Fruit fly (Drosophila melanogaster) whole organism, embryonic: ENCODE results near the gene hop.
A peak's percentile ranks its signal among the peaks of the same experiment; 100 is the strongest.

Experiments
- CG10366 ChIP-seq: fragments of 200-800 bp; sonication (Bioruptor generic); IDR thresholded peaks from 2 replicates; pipeline ENCODE4 v1.3.6; 2022; ENCODE audit warnings: missing biosample characterization, missing genetic modification characterization
- CG10654 ChIP-seq: fragments of 200-800 bp; sonication (Bioruptor generic); optimal IDR thresholded peaks from 2 replicates; lab custom pipeline; 2016; ENCODE audit warnings: missing biosample characterization, missing genetic modification characterization
- CG11560 ChIP-seq: fragments of 200-800 bp; sonication (Bioruptor generic); IDR thresholded peaks from 3 replicates; pipeline ENCODE4 v1.3.6; 2022; ENCODE audit warnings: missing biosample characterization, missing genetic modification characterization
- CG12744 ChIP-seq: fragments of 200-800 bp; sonication (Bioruptor generic); optimal IDR thresholded peaks from 2 replicates; lab custom pipeline; 2016; ENCODE audit warnings: missing biosample characterization, missing genetic modification characterization
- CG13287 ChIP-seq: fragments of 200-800 bp; sonication (Bioruptor generic); IDR thresholded peaks from 2 replicates; pipeline ENCODE4 v1.3.6; 2022; ENCODE audit warnings: missing biosample characterization, missing genetic modification characterization; ENCODE audit not compliant: partially characterized antibody
- CG15073 ChIP-seq: fragments of 200-800 bp; sonication (Bioruptor generic); optimal IDR thresholded peaks from 2 replicates; lab custom pipeline; 2016; ENCODE audit warnings: missing biosample characterization, missing genetic modification characterization
- CG1602 ChIP-seq: fragments of 200-800 bp; sonication (Bioruptor generic); optimal IDR thresholded peaks from 3 replicates; lab custom pipeline; 2016; ENCODE audit warnings: missing biosample characterization, missing genetic modification characterization
- CG17359 ChIP-seq: fragments of 200-800 bp; sonication (Bioruptor generic); optimal IDR thresholded peaks from 3 replicates; lab custom pipeline; 2018; ENCODE audit warnings: missing biosample characterization, mild to moderate bottlenecking, missing genetic modification characterization, moderate library complexity
- CG1832 ChIP-seq: fragments of 200-800 bp; sonication (Bioruptor generic); optimal IDR thresholded peaks from 2 replicates; lab custom pipeline; 2017; ENCODE audit warnings: missing biosample characterization, mild to moderate bottlenecking, missing genetic modification characterization, inconsistent platforms
- CG2129 ChIP-seq: fragments of 200-800 bp; sonication (Bioruptor generic); IDR thresholded peaks from 2 replicates; pipeline ENCODE4 v1.3.6; 2022; ENCODE audit warnings: missing biosample characterization, missing genetic modification characterization; ENCODE audit not compliant: partially characterized antibody
- CG3281 ChIP-seq: fragments of 200-800 bp; sonication (Bioruptor generic); optimal IDR thresholded peaks from 3 replicates; lab custom pipeline; 2017; ENCODE audit warnings: missing biosample characterization, mild to moderate bottlenecking, missing genetic modification characterization
- CG33213 ChIP-seq: fragments of 200-800 bp; sonication (Bioruptor generic); optimal IDR thresholded peaks from 3 replicates; lab custom pipeline; 2016; ENCODE audit warnings: missing biosample characterization, missing genetic modification characterization
- CG3995 ChIP-seq: fragments of 200-800 bp; sonication (Bioruptor generic); optimal IDR thresholded peaks from 3 replicates; lab custom pipeline; 2016; ENCODE audit warnings: missing biosample characterization, missing genetic modification characterization
- CG4820 ChIP-seq: fragments of 200-800 bp; sonication (Bioruptor generic); optimal IDR thresholded peaks from 3 replicates; lab custom pipeline; 2016; ENCODE audit warnings: missing biosample characterization, missing genetic modification characterization
- CG6689 ChIP-seq: fragments of 200-800 bp; sonication (Bioruptor generic); IDR thresholded peaks from 2 replicates; pipeline ENCODE4 v1.3.6; 2022; ENCODE audit warnings: missing biosample characterization, missing genetic modification characterization
- CG7357 ChIP-seq: fragments of 200-800 bp; sonication (Bioruptor generic); IDR thresholded peaks from 3 replicates; pipeline ENCODE4 v1.3.6; 2022; ENCODE audit warnings: missing biosample characterization, missing genetic modification characterization
- CG7556 ChIP-seq: fragments of 200-800 bp; sonication (Bioruptor generic); optimal IDR thresholded peaks from 2 replicates; lab custom pipeline; 2017; ENCODE audit warnings: missing biosample characterization, mild to moderate bottlenecking, missing genetic modification characterization
- CG7786 ChIP-seq: fragments of 200-800 bp; sonication (Bioruptor generic); optimal IDR thresholded peaks from 2 replicates; lab custom pipeline; 2016; ENCODE audit warnings: missing biosample characterization, missing genetic modification characterization
- CG8388 ChIP-seq: fragments of 200-800 bp; sonication (Bioruptor generic); optimal IDR thresholded peaks from 2 replicates; lab custom pipeline; 2019; ENCODE audit warnings: missing biosample characterization, mild to moderate bottlenecking, missing genetic modification characterization, moderate library complexity
- Dek ChIP-seq: fragments of 200-800 bp; sonication (Bioruptor generic); optimal IDR thresholded peaks from 3 replicates; lab custom pipeline; 2019; ENCODE audit warnings: missing biosample characterization, mild to moderate bottlenecking, missing genetic modification characterization, moderate library complexity
- Ets97D ChIP-seq: fragments of 200-800 bp; sonication (Bioruptor generic); optimal IDR thresholded peaks from 3 replicates; lab custom pipeline; 2016; ENCODE audit warnings: missing biosample characterization, missing genetic modification characterization
- Fer3 ChIP-seq: fragments of 200-800 bp; sonication (Bioruptor generic); optimal IDR thresholded peaks from 2 replicates; lab custom pipeline; 2018; ENCODE audit warnings: missing biosample characterization, mild to moderate bottlenecking, missing genetic modification characterization, moderate library complexity
- Hey ChIP-seq: fragments of 200-800 bp; sonication (Bioruptor generic); optimal IDR thresholded peaks from 3 replicates; lab custom pipeline; 2018; ENCODE audit warnings: missing biosample characterization, mild to moderate bottlenecking, missing genetic modification characterization
- Mes4 ChIP-seq: fragments of 200-800 bp; sonication (Bioruptor generic); optimal IDR thresholded peaks from 2 replicates; lab custom pipeline; 2016; ENCODE audit warnings: missing biosample characterization, missing genetic modification characterization
- Ravus ChIP-seq: fragments of 200-800 bp; sonication (Bioruptor generic); IDR thresholded peaks from 2 replicates; pipeline ENCODE4 v1.3.6; 2022; ENCODE audit warnings: missing biosample characterization, missing genetic modification characterization
- Trl ChIP-seq, 3 experiments: fragments of >200 bp in 2 of 3; fragments of 200-800 bp in 1 of 3; sonication (Bioruptor generic) in 1 of 3; optimal IDR thresholded peaks; 2 replicates in 1 of 3; 3 replicates in 2 of 3; lab custom pipeline; 2016 to 2017; ENCODE audit warnings: missing biosample characterization in 1 of 3, missing genetic modification characterization in 1 of 3
- cg ChIP-seq: fragments of 200-800 bp; sonication (Bioruptor generic); optimal IDR thresholded peaks from 3 replicates; lab custom pipeline; 2019; ENCODE audit warnings: missing biosample characterization, mild to moderate bottlenecking, missing genetic modification characterization, moderate library complexity
- chinmo ChIP-seq: fragments of 200-800 bp; sonication (Bioruptor generic); IDR thresholded peaks from 4 replicates; pipeline ENCODE4 v1.3.6; 2022; ENCODE audit warnings: missing biosample characterization, missing genetic modification characterization; ENCODE audit not compliant: partially characterized antibody
- dan ChIP-seq: fragments of 200-800 bp; sonication (Bioruptor generic); IDR thresholded peaks from 2 replicates; pipeline ENCODE4 v1.3.6; 2022; ENCODE audit warnings: missing biosample characterization, missing genetic modification characterization
- fd102C ChIP-seq: fragments of 200-800 bp; sonication (Bioruptor generic); optimal IDR thresholded peaks from 2 replicates; lab custom pipeline; 2018; ENCODE audit warnings: missing biosample characterization, mild to moderate bottlenecking, missing genetic modification characterization, moderate library complexity
- her ChIP-seq: fragments of 200-800 bp; sonication (Bioruptor generic); optimal IDR thresholded peaks from 2 replicates; lab custom pipeline; 2016; ENCODE audit warnings: missing biosample characterization, missing genetic modification characterization
- jumu ChIP-seq: fragments of 200-800 bp; sonication (Bioruptor generic); optimal IDR thresholded peaks from 3 replicates; lab custom pipeline; 2016; ENCODE audit warnings: missing biosample characterization, missing genetic modification characterization
- kni ChIP-seq: fragments of 200-800 bp; sonication (Bioruptor generic); optimal IDR thresholded peaks from 3 replicates; lab custom pipeline; 2017; ENCODE audit warnings: mild to moderate bottlenecking, missing biosample characterization, missing genetic modification reagents, missing genetic modification characterization
- lilli ChIP-seq: fragments of 200-800 bp; sonication (Bioruptor generic); optimal IDR thresholded peaks from 3 replicates; lab custom pipeline; 2016; ENCODE audit warnings: missing biosample characterization, missing genetic modification characterization
- lola ChIP-seq, 3 experiments: fragments of >200 bp in 2 of 3; fragments of 200-800 bp in 1 of 3; sonication (Bioruptor generic) in 1 of 3; optimal IDR thresholded peaks; 2 replicates each; lab custom pipeline; 2017 to 2019; ENCODE audit warnings: missing biosample characterization in 3 of 3, missing genetic modification characterization in 3 of 3, mild to moderate bottlenecking in 1 of 3, moderate library complexity in 1 of 3
- nmo ChIP-seq: fragments of 200-800 bp; sonication (Bioruptor generic); optimal IDR thresholded peaks from 2 replicates; lab custom pipeline; 2018; ENCODE audit warnings: missing biosample characterization, mild to moderate bottlenecking, missing genetic modification characterization, moderate library complexity
- odd ChIP-seq: fragments of 200-800 bp; sonication (Bioruptor generic); optimal IDR thresholded peaks from 2 replicates; lab custom pipeline; 2017; ENCODE audit warnings: missing biosample characterization, mild to moderate bottlenecking, missing genetic modification characterization
- pb ChIP-seq: fragments of 200-800 bp; sonication (Bioruptor generic); optimal IDR thresholded peaks from 3 replicates; lab custom pipeline; 2016; ENCODE audit warnings: missing biosample characterization, missing genetic modification characterization
- run ChIP-seq: fragments of 200-800 bp; sonication (Bioruptor generic); optimal IDR thresholded peaks from 3 replicates; lab custom pipeline; 2018; ENCODE audit warnings: missing biosample characterization, mild to moderate bottlenecking, missing genetic modification characterization
- seq ChIP-seq: fragments of 200-800 bp; sonication (Bioruptor generic); IDR thresholded peaks from 2 replicates; pipeline ENCODE4 v1.3.6; 2022; ENCODE audit warnings: missing biosample characterization, missing genetic modification characterization
- slbo ChIP-seq: fragments of 200-800 bp; sonication (Bioruptor generic); IDR thresholded peaks from 2 replicates; pipeline ENCODE4 v1.3.6; 2022; ENCODE audit warnings: missing biosample characterization, missing genetic modification characterization
- slp2 ChIP-seq: fragments of 200-800 bp; sonication (Bioruptor generic); optimal IDR thresholded peaks from 2 replicates; lab custom pipeline; 2016; ENCODE audit warnings: missing biosample characterization, missing genetic modification characterization
- so ChIP-seq: fragments of 200-800 bp; sonication (Bioruptor generic); IDR thresholded peaks from 3 replicates; pipeline ENCODE4 v1.3.6; 2022; ENCODE audit warnings: missing biosample characterization, missing genetic modification characterization
- sob ChIP-seq: fragments of 200-800 bp; sonication (Bioruptor generic); IDR thresholded peaks from 2 replicates; pipeline ENCODE4 v1.3.6; 2022; ENCODE audit warnings: missing biosample characterization, missing genetic modification characterization
- tup ChIP-seq: fragments of 200-800 bp; sonication (Bioruptor generic); optimal IDR thresholded peaks from 2 replicates; lab custom pipeline; 2016; ENCODE audit warnings: missing biosample characterization, mild to moderate bottlenecking, missing genetic modification characterization, moderate library complexity
- twi ChIP-seq: fragments of 200-800 bp; optimal IDR thresholded peaks from 2 replicates; lab custom pipeline; 2019; ENCODE audit warnings: missing biosample characterization, mild to moderate bottlenecking, missing genetic modification characterization, moderate library complexity
- vvl ChIP-seq: fragments of 200-800 bp; sonication (Bioruptor generic); IDR thresholded peaks from 2 replicates; pipeline ENCODE4 v1.3.6; 2022; ENCODE audit warnings: missing biosample characterization, missing genetic modification characterization
- wdn ChIP-seq: fragments of 200-800 bp; sonication (Bioruptor generic); IDR thresholded peaks from 2 replicates; pipeline ENCODE4 v1.3.6; 2022; ENCODE audit warnings: missing biosample characterization, missing genetic modification characterization
- wor ChIP-seq: fragments of 200-800 bp; sonication (Bioruptor generic); IDR thresholded peaks from 2 replicates; pipeline ENCODE4 v1.3.6; 2022; ENCODE audit warnings: missing biosample characterization, missing genetic modification characterization

hop gene

dm6 chrX:11338047-11338747, 29.7 kb downstream of the hop start (continued):
- peak; percentile 49 for TF ChIP-seq Fer3 (tag; lab: Kevin White, UChicago)
- 0 out of 2 replicates have a peak, but pooled peaks have one; percentile 28 for TF ChIP-seq wor (GFP tag; lab: Robert Waterston, UW)
- no peak for TF ChIP-seq odd (GFP tag; lab: Kevin White, UChicago)
- no peak for TF ChIP-seq CG3995 (GFP tag; lab: Kevin White, UChicago)
- no peak for TF ChIP-seq CG11560
- peak; percentile 43 for TF ChIP-seq her (GFP tag; lab: Kevin White, UChicago)
- peak; percentile 63 for TF ChIP-seq Dek
- no peak for TF ChIP-seq fd102C (GFP tag; lab: Kevin White, UChicago)
- peak; percentile 84 for TF ChIP-seq CG7556 (GFP tag; lab: Kevin White, UChicago)
- TF ChIP-seq CG10366 (GFP tag; lab: Robert Waterston, UW) = no peak; the same call in 1 of the 2 replicates
- peak; percentile 78; the same call in 2 of the 4 replicates for TF ChIP-seq chinmo
- TF ChIP-seq CG3281 (GFP tag; lab: Kevin White, UChicago) = no peak
- peak; percentile 72 for TF ChIP-seq CG8388 (GFP tag; lab: Kevin White, UChicago)
- no peak for TF ChIP-seq dan (GFP tag; lab: Robert Waterston, UW)
- TF ChIP-seq CG12744 (GFP tag; lab: Kevin White, UChicago) = peak; percentile 23
- peak; percentile 54 for TF ChIP-seq slbo
- TF ChIP-seq Hey (tag; lab: Kevin White, UChicago) = no peak
- TF ChIP-seq CG4820 (GFP tag; lab: Kevin White, UChicago) = peak; percentile 77
- TF ChIP-seq CG1602 (GFP tag; lab: Kevin White, UChicago) = peak; percentile 64
- no peak for TF ChIP-seq CG13287 (GFP tag; lab: Robert Waterston, UW)
- TF ChIP-seq Ets97D (GFP tag; lab: Kevin White, UChicago) = peak; percentile 46
- TF ChIP-seq Trl (optimal IDR thresholded peaks at IDR 0.05; lab: Kevin White, UChicago) = no peak
- TF ChIP-seq Trl (GFP tag; optimal IDR thresholded peaks at IDR 0.05; lab: Kevin White, UChicago) = peak; percentile 71
- peak; percentile 58 for TF ChIP-seq CG7357
- peak; percentile 25 for TF ChIP-seq CG15073 (GFP tag; lab: Kevin White, UChicago)
- TF ChIP-seq CG2129 (GFP tag; lab: Robert Waterston, UW) = no peak
- TF ChIP-seq pb (GFP tag; lab: Kevin White, UChicago) = peak; percentile 46
- TF ChIP-seq lola (GFP tag; optimal IDR thresholded peaks at IDR 0.05; lab: Kevin White, UChicago) = peak in 1 of 3 experiments; percentile 76
- no peak for TF ChIP-seq tup
- TF ChIP-seq jumu = peak; percentile 67
- TF ChIP-seq seq = peak; percentile 73
- peak; percentile 61 for TF ChIP-seq CG17359 (tag; lab: Kevin White, UChicago)
- TF ChIP-seq so (GFP tag; lab: Robert Waterston, UW) = peak; percentile 66; the same call in 1 of the 3 replicates
- no peak for TF ChIP-seq Ravus (GFP tag; lab: Robert Waterston, UW)
- TF ChIP-seq CG7786 (GFP tag; lab: Kevin White, UChicago) = peak; percentile 73
- TF ChIP-seq run = peak; percentile 54
- peak; percentile 39 for TF ChIP-seq kni (GFP tag; lab: Kevin White, UChicago)
- peak; percentile 84 for TF ChIP-seq nmo (GFP tag; lab: Kevin White, UChicago)
- TF ChIP-seq Mes4 = peak; percentile 70
- TF ChIP-seq slp2 = no peak
- peak; percentile 51 for TF ChIP-seq sob
- peak; percentile 54 for TF ChIP-seq vvl (GFP tag; lab: Robert Waterston, UW)
- TF ChIP-seq twi (tag; lab: Kevin White, UChicago) = no peak
- TF ChIP-seq CG33213 (GFP tag; lab: Kevin White, UChicago) = peak; percentile 47
- peak; percentile 41 for TF ChIP-seq CG10654
- TF ChIP-seq wdn (GFP tag; lab: Robert Waterston, UW) = no peak
- peak; percentile 71 for TF ChIP-seq lilli (GFP tag; lab: Kevin White, UChicago)
- no peak for TF ChIP-seq cg
- TF ChIP-seq CG1832 (GFP tag; lab: Kevin White, UChicago) = no peak
- peak; percentile 74 for TF ChIP-seq CG6689
